Fruit fly (Drosophila melanogaster) whole organism, wandering third instar larva: ENCODE data around the gene CG10435.

Source experiments
- Abd-B ChIP-seq: fragments of >200 bp; optimal IDR thresholded peaks from 2 replicates; lab custom pipeline; 2017; ENCODE audit warnings: missing biosample characterization, missing genetic modification characterization
- CG32264 ChIP-seq: fragments of 200-800 bp; sonication (Bioruptor generic); optimal IDR thresholded peaks from 2 replicates; lab custom pipeline; 2016; ENCODE audit warnings: missing biosample characterization, missing genetic modification characterization
- CG9705 ChIP-seq: fragments of 200-800 bp; sonication (Bioruptor generic); optimal IDR thresholded peaks from 2 replicates; lab custom pipeline; 2018; ENCODE audit warnings: missing biosample characterization, mild to moderate bottlenecking, missing genetic modification characterization
- CrebA ChIP-seq: fragments of 200-800 bp; sonication (Bioruptor generic); optimal IDR thresholded peaks from 2 replicates; lab custom pipeline; 2016; ENCODE audit warnings: missing biosample characterization, mild to moderate bottlenecking, missing genetic modification characterization, borderline replicate concordance
- Dfd ChIP-seq: fragments of >200 bp; optimal IDR thresholded peaks from 2 replicates; lab custom pipeline; 2017; ENCODE audit warnings: missing biosample characterization, missing genetic modification characterization
- Dif ChIP-seq: fragments of 200-275, 200-300 bp; sonication (Bioruptor generic); optimal IDR thresholded peaks from 2 replicates; lab custom pipeline; 2018; ENCODE audit warnings: missing biosample characterization, missing genetic modification characterization; ENCODE audit not compliant: partially characterized antibody
- GATAd ChIP-seq: sonication (Bioruptor generic); optimal IDR thresholded peaks from 2 replicates; lab custom pipeline; 2016; ENCODE audit warnings: missing biosample characterization, missing genetic modification characterization
- HLH106 ChIP-seq: fragments of 200-800 bp; optimal IDR thresholded peaks from 3 replicates; lab custom pipeline; 2019; ENCODE audit warnings: missing biosample characterization, mild to moderate bottlenecking, missing genetic modification characterization, moderate library complexity
- Hnf4 ChIP-seq: fragments of 200-800 bp; sonication (Bioruptor generic); optimal IDR thresholded peaks from 2 replicates; lab custom pipeline; 2016; ENCODE audit warnings: missing biosample characterization, mild to moderate bottlenecking, missing genetic modification characterization
- Hr78 ChIP-seq: fragments of >200 bp; optimal IDR thresholded peaks from 2 replicates; lab custom pipeline; 2017; ENCODE audit warnings: missing biosample characterization, missing genetic modification characterization
- Hr83 ChIP-seq: fragments of 200-300 bp; sonication (Bioruptor generic); optimal IDR thresholded peaks from 2 replicates; lab custom pipeline; 2016; ENCODE audit warnings: missing biosample characterization, mild to moderate bottlenecking, missing genetic modification characterization, moderate library complexity; ENCODE audit not compliant: poor library complexity, severe bottlenecking
- Jra ChIP-seq: sonication (Bioruptor generic); optimal IDR thresholded peaks from 2 replicates; lab custom pipeline; 2016; ENCODE audit warnings: missing biosample characterization, missing genetic modification characterization
- Mio ChIP-seq: sonication (Bioruptor generic); optimal IDR thresholded peaks from 2 replicates; lab custom pipeline; 2016; ENCODE audit warnings: missing biosample characterization, missing genetic modification characterization
- Myc ChIP-seq: fragments of >200 bp; optimal IDR thresholded peaks from 2 replicates; lab custom pipeline; 2017
- N ChIP-seq: fragments of >200 bp; optimal IDR thresholded peaks from 2 replicates; lab custom pipeline; 2018; ENCODE audit warnings: missing biosample characterization, missing external identifiers, missing genetic modification characterization
- OdsH ChIP-seq: fragments of 200-800 bp; sonication (Bioruptor generic); optimal IDR thresholded peaks from 2 replicates; lab custom pipeline; 2016; ENCODE audit warnings: missing biosample characterization, mild to moderate bottlenecking, missing genetic modification characterization
- Rel ChIP-seq, 2 experiments: fragments of 200-800 bp; sonication (Bioruptor generic) in 1 of 2; optimal IDR thresholded peaks; 2 replicates in 1 of 2; 3 replicates in 1 of 2; lab custom pipeline; 2016 to 2019; ENCODE audit warnings: mild to moderate bottlenecking in 2 of 2, missing biosample characterization in 2 of 2, missing genetic modification characterization in 2 of 2, moderate library complexity in 1 of 2
- Sp1 ChIP-seq: fragments of 200-800 bp; sonication (Bioruptor generic); optimal IDR thresholded peaks from 3 replicates; lab custom pipeline; 2019; ENCODE audit warnings: missing biosample characterization, mild to moderate bottlenecking, missing genetic modification characterization, moderate library complexity
- Vsx2 ChIP-seq: fragments of 200-300, 225-300 bp; sonication (Bioruptor generic); optimal IDR thresholded peaks from 2 replicates; lab custom pipeline; 2018; ENCODE audit warnings: missing biosample characterization, missing genetic modification characterization; ENCODE audit not compliant: partially characterized antibody
- br ChIP-seq: fragments of 200-800 bp; sonication (Bioruptor generic); optimal IDR thresholded peaks from 2 replicates; lab custom pipeline; 2016; ENCODE audit warnings: missing biosample characterization, missing genetic modification characterization
- brk ChIP-seq: fragments of 200-800 bp; sonication (Bioruptor generic); optimal IDR thresholded peaks from 2 replicates; lab custom pipeline; 2016; ENCODE audit warnings: missing biosample characterization, mild to moderate bottlenecking, missing genetic modification characterization
- dl ChIP-seq, 2 experiments: fragments of 175-275, 200-275 bp in 1 of 2; fragments of 200-275 bp in 1 of 2; sonication (Bioruptor generic); optimal IDR thresholded peaks; lab custom pipeline; 2018; ENCODE audit warnings: mild to moderate bottlenecking in 2 of 2, missing biosample characterization in 2 of 2, missing genetic modification characterization in 2 of 2, moderate library complexity in 2 of 2; ENCODE audit not compliant: partially characterized antibody in 2 of 2, insufficient read depth in 1 of 2
- dmrt93B ChIP-seq: fragments of 200-800 bp; sonication (Bioruptor generic); optimal IDR thresholded peaks from 2 replicates; lab custom pipeline; 2018; ENCODE audit warnings: missing biosample characterization, mild to moderate bottlenecking, missing genetic modification characterization
- dsf ChIP-seq: sonication (Bioruptor generic); optimal IDR thresholded peaks from 2 replicates; lab custom pipeline; 2016; ENCODE audit warnings: missing biosample characterization, missing genetic modification characterization, borderline replicate concordance
- ey ChIP-seq: fragments of 200-800 bp; sonication (Bioruptor generic); optimal IDR thresholded peaks from 2 replicates; lab custom pipeline; 2016; ENCODE audit warnings: missing biosample characterization, missing genetic modification characterization
- foxo ChIP-seq, 2 experiments: fragments of 200-800 bp; sonication (Bioruptor generic); optimal IDR thresholded peaks; 2 replicates in 1 of 2; 3 replicates in 1 of 2; lab custom pipeline; 2016 to 2017; ENCODE audit warnings: missing biosample characterization in 2 of 2, missing genetic modification characterization in 2 of 2
- fru ChIP-seq: fragments of 200-800 bp; sonication (Bioruptor generic); optimal IDR thresholded peaks from 3 replicates; lab custom pipeline; 2016; ENCODE audit warnings: missing biosample characterization, mild to moderate bottlenecking, missing genetic modification characterization
- h ChIP-seq: fragments of 200-800 bp; sonication (Bioruptor generic); optimal IDR thresholded peaks from 3 replicates; lab custom pipeline; 2016; ENCODE audit warnings: missing biosample characterization, mild to moderate bottlenecking, missing genetic modification characterization
- jim ChIP-seq: fragments of 175-275, 200-325 bp; sonication (Bioruptor generic); optimal IDR thresholded peaks from 2 replicates; lab custom pipeline; 2016; ENCODE audit warnings: missing biosample characterization, mild to moderate bottlenecking, missing genetic modification characterization
- lola ChIP-seq: fragments of >200 bp; optimal IDR thresholded peaks from 2 replicates; lab custom pipeline; 2017; ENCODE audit warnings: missing biosample characterization, missing genetic modification characterization
- pan ChIP-seq: fragments of >200 bp; optimal IDR thresholded peaks from 2 replicates; lab custom pipeline; 2017
- psq ChIP-seq: fragments of 200-800 bp; sonication (Bioruptor generic); optimal IDR thresholded peaks from 3 replicates; lab custom pipeline; 2017; ENCODE audit warnings: missing biosample characterization, mild to moderate bottlenecking, missing genetic modification characterization, moderate library complexity
- rgr ChIP-seq: fragments of 200-800 bp; sonication (Bioruptor generic); optimal IDR thresholded peaks from 3 replicates; lab custom pipeline; 2016; ENCODE audit warnings: missing biosample characterization, mild to moderate bottlenecking, missing genetic modification characterization
- sage ChIP-seq: fragments of 200-800 bp; sonication (Bioruptor generic); optimal IDR thresholded peaks from 2 replicates; lab custom pipeline; 2016; ENCODE audit warnings: missing biosample characterization, mild to moderate bottlenecking, missing genetic modification characterization
- sv ChIP-seq: fragments of 200-800 bp; sonication (Bioruptor generic); optimal IDR thresholded peaks from 3 replicates; lab custom pipeline; 2016; ENCODE audit warnings: missing biosample characterization, missing genetic modification characterization
- tai ChIP-seq: sonication (Bioruptor generic); optimal IDR thresholded peaks from 2 replicates; lab custom pipeline; 2016; ENCODE audit warnings: missing biosample characterization, missing genetic modification characterization
- usp ChIP-seq: fragments of >200 bp; optimal IDR thresholded peaks from 2 replicates; lab custom pipeline; 2017; ENCODE audit warnings: missing biosample characterization, missing genetic modification characterization
- woc ChIP-seq: sonication (Bioruptor generic); optimal IDR thresholded peaks from 2 replicates; lab custom pipeline; 2016; ENCODE audit warnings: missing biosample characterization, mild to moderate bottlenecking, missing genetic modification characterization

Gene CG10435

DNA sequence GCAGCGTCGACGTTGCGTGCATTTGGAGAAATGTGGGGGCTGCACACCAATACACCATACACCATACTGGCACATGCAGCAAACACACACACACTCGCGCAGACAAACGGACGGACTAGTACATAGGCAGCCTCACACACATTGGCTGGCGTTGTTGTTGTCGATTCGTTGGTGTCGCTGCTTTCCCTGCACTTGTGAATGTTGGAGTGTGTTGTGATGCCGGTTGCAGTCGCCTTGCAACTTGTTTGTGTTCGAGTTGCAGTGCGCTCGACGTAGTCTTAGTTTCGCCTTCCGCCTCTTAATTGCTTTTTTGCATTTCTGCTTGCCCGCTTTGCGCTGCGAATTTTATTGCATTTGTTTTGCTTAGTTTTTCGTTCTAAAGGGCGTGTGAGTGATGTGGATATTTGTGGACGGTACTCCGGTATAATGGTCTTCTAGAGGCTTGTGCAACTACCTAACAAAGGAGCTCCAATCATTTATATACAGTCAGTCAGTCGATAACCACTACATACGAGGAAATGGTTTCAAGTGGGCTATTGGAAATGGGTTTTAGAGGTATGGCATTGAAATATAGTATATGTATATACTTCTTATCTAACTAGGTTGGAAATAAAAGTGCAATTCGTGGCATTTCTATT lies 49.4 kb downstream of the CG10435 start:
- TF ChIP-seq Rel (GFP tag; optimal IDR thresholded peaks at IDR 0.05; lab: Kevin White, UChicago) (no peak), Rel (tag; optimal IDR thresholded peaks at IDR 0.05; lab: Kevin White, UChicago) (peak; percentile 34), CrebA (GFP tag; lab: Kevin White, UChicago) (peak; percentile 57), N (GFP tag; lab: Kevin White, UChicago) (peak; percentile 73), dl (GFP tag; optimal IDR thresholded peaks at IDR 0.05; lab: Kevin White, UChicago; ENCODE audit: insufficient read depth in 1 of 2, partially characterized antibody in 2 of 2) (peak; percentile 48 to 65), fru (no peak), Dif (GFP tag; lab: Kevin White, UChicago) (peak; percentile 8)

DNA sequence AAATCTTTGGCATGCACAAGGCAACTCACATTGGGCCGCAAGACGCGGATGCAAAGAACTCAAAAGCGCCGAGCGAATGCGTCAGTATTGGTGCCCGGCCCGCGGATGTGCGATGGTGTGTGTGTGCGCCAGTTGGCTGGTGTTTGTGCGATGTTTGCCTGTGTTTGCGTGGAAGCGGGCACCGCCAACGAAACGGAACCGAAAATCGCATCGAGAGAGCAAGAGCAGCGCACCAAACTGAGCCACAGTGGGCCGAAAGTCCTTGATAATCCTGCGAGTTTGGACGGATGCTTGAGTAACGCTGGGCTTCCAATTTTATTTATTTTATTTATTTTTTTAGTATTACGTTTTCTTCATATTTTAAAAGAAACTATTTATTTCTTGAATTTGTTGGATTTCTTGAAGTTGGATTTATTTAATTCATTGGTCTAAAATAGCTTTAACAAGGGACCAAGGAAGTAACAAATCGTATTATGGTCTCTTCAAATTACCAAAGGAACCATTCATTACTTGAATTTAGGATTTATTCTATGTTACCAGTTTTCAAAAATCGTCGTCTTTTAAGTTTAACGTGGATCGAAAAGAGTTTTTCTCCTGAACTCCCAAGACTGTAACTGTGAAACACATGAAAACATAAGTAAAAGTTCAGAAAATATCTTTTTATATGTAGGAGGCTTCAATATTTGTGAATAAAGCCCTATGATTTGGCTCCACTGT lies 50.1 kb downstream of the CG10435 start:
- no peak for TF ChIP-seq Vsx2 (GFP tag; lab: Kevin White, UChicago)
- TF ChIP-seq ey = peak; percentile 11
- TF ChIP-seq dmrt93B (GFP tag; lab: Kevin White, UChicago) = peak; percentile 61
- TF ChIP-seq tai (GFP tag; lab: Kevin White, UChicago) = no peak
- TF ChIP-seq usp (GFP tag; lab: Kevin White, UChicago) = no peak
- no peak for TF ChIP-seq GATAd (GFP tag; lab: Kevin White, UChicago)
- no peak for TF ChIP-seq sage
- no peak for TF ChIP-seq Mio (GFP tag; lab: Kevin White, UChicago)
- TF ChIP-seq CG9705 (GFP tag; lab: Kevin White, UChicago) = peak; percentile 1
- TF ChIP-seq foxo (GFP tag; optimal IDR thresholded peaks at IDR 0.05; lab: Kevin White, UChicago) = peak in 1 of 2 experiments; percentile 72
- peak; percentile 59 for TF ChIP-seq N (GFP tag; lab: Kevin White, UChicago)
- no peak for TF ChIP-seq Jra (GFP tag; lab: Kevin White, UChicago)
- TF ChIP-seq HLH106 (tag; lab: Kevin White, UChicago) = peak; percentile 66
- TF ChIP-seq dl (GFP tag; optimal IDR thresholded peaks at IDR 0.05; lab: Kevin White, UChicago; ENCODE audit: insufficient read depth in 1 of 2, partially characterized antibody in 2 of 2) = peak in 1 of 2 experiments; percentile 32
- no peak for TF ChIP-seq lola (GFP tag; lab: Kevin White, UChicago)
- TF ChIP-seq Hnf4 (GFP tag; lab: Kevin White, UChicago) = no peak
- TF ChIP-seq OdsH = peak; percentile 37
- TF ChIP-seq brk (GFP tag; lab: Kevin White, UChicago) = no peak
- peak; percentile 9 for TF ChIP-seq Dif (GFP tag; lab: Kevin White, UChicago)
- peak; percentile 8 for TF ChIP-seq sv
- TF ChIP-seq br = no peak
- no peak for TF ChIP-seq jim (GFP tag; lab: Kevin White, UChicago)
- TF ChIP-seq pan (lab: Kevin White, UChicago) = no peak
- peak; percentile 45 for TF ChIP-seq fru
- no peak for TF ChIP-seq Myc (lab: Kevin White, UChicago)
- TF ChIP-seq Hr83 (GFP tag; lab: Kevin White, UChicago) = peak; percentile 48
- TF ChIP-seq dsf (GFP tag; lab: Kevin White, UChicago) = no peak
- peak; percentile 61 for TF ChIP-seq psq
- peak; percentile 11 for TF ChIP-seq Rel (GFP tag; optimal IDR thresholded peaks at IDR 0.05; lab: Kevin White, UChicago)
- no peak for TF ChIP-seq Rel (tag; optimal IDR thresholded peaks at IDR 0.05; lab: Kevin White, UChicago)
- TF ChIP-seq Hr78 = no peak
- no peak for TF ChIP-seq Abd-B (GFP tag; lab: Kevin White, UChicago)
- no peak for TF ChIP-seq Dfd
- TF ChIP-seq woc = peak; percentile 61
- TF ChIP-seq CG32264 = no peak
- peak; percentile 67 for TF ChIP-seq Sp1 (GFP tag; lab: Kevin White, UChicago)
- peak; percentile 39 for TF ChIP-seq rgr (GFP tag; lab: Kevin White, UChicago)
- peak; percentile 20 for TF ChIP-seq CrebA (GFP tag; lab: Kevin White, UChicago)
- TF ChIP-seq h (GFP tag; lab: Kevin White, UChicago) = peak; percentile 15
